Worm (Caenorhabditis elegans) whole organism, L3 larva: ENCODE measurements around the gene glt-1.

Source experiments
- aly-2 ChIP-seq: fragments of 150-350 bp; optimal IDR thresholded peaks from 2 replicates; lab custom pipeline; 2014; ENCODE audit warnings: missing biosample characterization, missing genetic modification characterization
- ceh-16 ChIP-seq: sonication (generic microtip); optimal IDR thresholded peaks from 2 replicates; lab custom pipeline; 2017; ENCODE audit warnings: missing biosample characterization, missing genetic modification characterization
- ceh-9 ChIP-seq: sonication (generic microtip); optimal IDR thresholded peaks from 2 replicates; lab custom pipeline; 2018; ENCODE audit warnings: missing biosample characterization, missing genetic modification characterization
- hmg-11 ChIP-seq: sonication (generic microtip); optimal IDR thresholded peaks from 2 replicates; lab custom pipeline; 2016; ENCODE audit warnings: missing genetic modification characterization, missing compliant biosample characterization
- lin-39 ChIP-seq: fragments of 150-350 bp; optimal IDR thresholded peaks from 2 replicates; lab custom pipeline; 2018; ENCODE audit warnings: missing biosample characterization, missing genetic modification reagents, missing genetic modification characterization
- mdl-1 ChIP-seq: fragments of 150-350 bp; optimal IDR thresholded peaks from 2 replicates; lab custom pipeline; 2014; ENCODE audit warnings: missing biosample characterization, missing genetic modification characterization
- pha-4 ChIP-seq: fragments of 150-350 bp; optimal IDR thresholded peaks from 2 replicates; lab custom pipeline; 2014; ENCODE audit warnings: missing biosample characterization, missing genetic modification reagents, missing genetic modification characterization
- skn-1 ChIP-seq: fragments of 150-350 bp; optimal IDR thresholded peaks from 2 replicates; lab custom pipeline; 2014; ENCODE audit warnings: missing biosample characterization, missing genetic modification characterization
- snpc-4 ChIP-seq: fragments of 150-350 bp; optimal IDR thresholded peaks from 2 replicates; lab custom pipeline; 2014; ENCODE audit warnings: missing biosample characterization, missing genetic modification characterization
- zag-1 ChIP-seq: fragments of 150-350 bp; optimal IDR thresholded peaks from 2 replicates; lab custom pipeline; 2014; ENCODE audit warnings: missing biosample characterization, missing genetic modification characterization

DNA sequence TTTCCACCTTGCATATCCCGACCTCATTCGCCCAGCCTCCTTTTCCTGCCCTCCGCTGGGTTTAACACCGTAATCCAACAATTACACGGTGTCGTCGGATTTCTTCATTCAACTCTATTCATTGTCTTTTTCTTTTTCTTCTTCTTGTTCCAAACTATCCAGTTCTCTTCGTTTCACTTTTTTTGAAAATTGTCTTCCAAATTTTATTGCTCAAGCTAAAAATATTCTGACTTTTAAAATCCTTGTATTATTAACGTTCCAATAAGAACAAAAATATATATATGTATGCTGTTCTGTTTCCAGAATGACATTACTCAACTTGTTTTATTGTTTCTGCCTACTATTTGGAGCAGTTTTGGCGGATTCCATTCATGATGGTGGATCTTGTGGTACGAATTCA, 15.9 kb upstream of the glt-1 start, which contains the start of gene wrt-6:
- no peak for TF ChIP-seq snpc-4
- TF ChIP-seq lin-39 (tag; lab: Kevin White, UChicago) = no peak
- no peak for TF ChIP-seq zag-1 (tag; lab: Kevin White, UChicago)
- TF ChIP-seq hmg-11 = no peak
- no peak for TF ChIP-seq ceh-16 (tag; lab: Kevin White, UChicago)
- no peak for TF ChIP-seq mdl-1 (tag; lab: Kevin White, UChicago)
- TF ChIP-seq skn-1 = no peak
- no peak for TF ChIP-seq pha-4 (tag; lab: Kevin White, UChicago)
- no peak for TF ChIP-seq ceh-9 (tag; lab: Kevin White, UChicago)
- no peak for TF ChIP-seq aly-2 (tag; lab: Kevin White, UChicago)
